Fruit fly (Drosophila melanogaster) whole organism, embryonic: Measurements from ENCODE around the gene Atg6.

ENCODE experiments used
- Asciz ChIP-seq: fragments of 200-800 bp; sonication (Bioruptor generic); optimal IDR thresholded peaks from 2 replicates; lab custom pipeline; 2017; ENCODE audit warnings: missing biosample characterization, mild to moderate bottlenecking, missing genetic modification characterization, missing genetic modification reagents
- C15 ChIP-seq: fragments of 200-800 bp; sonication (Bioruptor generic); IDR thresholded peaks from 3 replicates; pipeline ENCODE4 v1.3.6; 2022; ENCODE audit warnings: missing biosample characterization, missing genetic modification characterization
- CG11247 ChIP-seq: fragments of 200-800 bp; sonication (Bioruptor generic); IDR thresholded peaks from 2 replicates; pipeline ENCODE4 v1.3.6; 2022; ENCODE audit warnings: missing biosample characterization, missing genetic modification characterization
- CG12391 ChIP-seq: fragments of 200-800 bp; sonication (Bioruptor generic); optimal IDR thresholded peaks from 3 replicates; lab custom pipeline; 2018; ENCODE audit warnings: missing biosample characterization, mild to moderate bottlenecking, missing genetic modification characterization, moderate library complexity
- CG13894 ChIP-seq: fragments of 200-800 bp; sonication (Bioruptor generic); optimal IDR thresholded peaks from 3 replicates; lab custom pipeline; 2018; ENCODE audit warnings: missing biosample characterization, mild to moderate bottlenecking, missing genetic modification characterization, moderate library complexity
- CG15479 ChIP-seq: fragments of 200-800 bp; sonication (Bioruptor generic); optimal IDR thresholded peaks from 3 replicates; lab custom pipeline; 2019; ENCODE audit warnings: missing biosample characterization, mild to moderate bottlenecking, missing genetic modification characterization, moderate library complexity
- CG17385 ChIP-seq: fragments of 200-800 bp; sonication (Bioruptor generic); optimal IDR thresholded peaks from 3 replicates; lab custom pipeline; 2018; ENCODE audit warnings: missing biosample characterization, mild to moderate bottlenecking, missing genetic modification characterization
- CG17568 ChIP-seq: fragments of 200-800 bp; sonication (Bioruptor generic); optimal IDR thresholded peaks from 2 replicates; lab custom pipeline; 2018; ENCODE audit warnings: missing biosample characterization, mild to moderate bottlenecking, missing genetic modification characterization, moderate library complexity
- CG18011 ChIP-seq: fragments of 200-800 bp; sonication (Bioruptor generic); optimal IDR thresholded peaks from 2 replicates; lab custom pipeline; 2017; ENCODE audit warnings: missing biosample characterization, missing genetic modification characterization, mild to moderate bottlenecking, moderate library complexity, missing genotype
- CG2116 ChIP-seq: fragments of 200-800 bp; sonication (Bioruptor generic); optimal IDR thresholded peaks from 3 replicates; lab custom pipeline; 2018; ENCODE audit warnings: missing biosample characterization, mild to moderate bottlenecking, missing genetic modification characterization
- CG3065 ChIP-seq: fragments of 200-800 bp; sonication (Bioruptor generic); optimal IDR thresholded peaks from 2 replicates; lab custom pipeline; 2016; ENCODE audit warnings: missing biosample characterization, missing genetic modification characterization
- CG31365 ChIP-seq: fragments of 200-800 bp; sonication (Bioruptor generic); optimal IDR thresholded peaks from 2 replicates; lab custom pipeline; 2018; ENCODE audit warnings: missing biosample characterization, mild to moderate bottlenecking, missing genetic modification characterization
- CG32772 ChIP-seq: fragments of 200-800 bp; sonication (Bioruptor generic); IDR thresholded peaks from 2 replicates; pipeline ENCODE4 v1.3.6; 2022; ENCODE audit warnings: missing biosample characterization, missing genetic modification characterization
- CG6689 ChIP-seq: fragments of 200-800 bp; sonication (Bioruptor generic); IDR thresholded peaks from 2 replicates; pipeline ENCODE4 v1.3.6; 2022; ENCODE audit warnings: missing biosample characterization, missing genetic modification characterization
- CG6791 ChIP-seq: fragments of 200-800 bp; sonication (Bioruptor generic); IDR thresholded peaks from 3 replicates; pipeline ENCODE4 v1.3.6; 2022; ENCODE audit warnings: missing biosample characterization, missing genetic modification characterization; ENCODE audit not compliant: partially characterized antibody
- CG8281 ChIP-seq: fragments of 200-800 bp; sonication (Bioruptor generic); optimal IDR thresholded peaks from 2 replicates; lab custom pipeline; 2018; ENCODE audit warnings: missing biosample characterization, mild to moderate bottlenecking, missing genetic modification characterization, moderate library complexity
- CG8290 ChIP-seq, 3 experiments: fragments of 200-800 bp; sonication (Bioruptor generic); optimal IDR thresholded peaks; 2 replicates each; lab custom pipeline; 2016 to 2019; ENCODE audit warnings: missing biosample characterization in 3 of 3, missing genetic modification characterization in 3 of 3, mild to moderate bottlenecking in 2 of 3, moderate library complexity in 1 of 3
- CG8924 ChIP-seq: fragments of 200-800 bp; optimal IDR thresholded peaks from 3 replicates; lab custom pipeline; 2019; ENCODE audit warnings: missing biosample characterization, mild to moderate bottlenecking, missing genetic modification characterization, moderate library complexity
- CG9609 ChIP-seq: fragments of 200-800 bp; sonication (Bioruptor generic); optimal IDR thresholded peaks from 3 replicates; lab custom pipeline; 2016; ENCODE audit warnings: missing biosample characterization, missing genetic modification characterization
- CoRest ChIP-seq: fragments of 200-800 bp; sonication (Bioruptor generic); optimal IDR thresholded peaks from 3 replicates; lab custom pipeline; 2018; ENCODE audit warnings: missing biosample characterization, mild to moderate bottlenecking, missing genetic modification characterization, moderate library complexity
- D ChIP-seq, 2 experiments: fragments of 200-800 bp in 1 of 2; fragments of >200 bp in 1 of 2; sonication (Bioruptor generic) in 1 of 2; optimal IDR thresholded peaks; 2 replicates in 1 of 2; 3 replicates in 1 of 2; lab custom pipeline; 2017; ENCODE audit warnings: mild to moderate bottlenecking in 1 of 2, missing biosample characterization in 1 of 2, missing genetic modification characterization in 1 of 2, missing genetic modification reagents in 1 of 2
- Doc3 ChIP-seq: fragments of 200-800 bp; sonication (Bioruptor generic); IDR thresholded peaks from 3 replicates; pipeline ENCODE4 v1.3.6; 2022; ENCODE audit warnings: missing biosample characterization, missing genetic modification characterization; ENCODE audit not compliant: partially characterized antibody
- Drgx ChIP-seq: fragments of 200-800 bp; sonication (Bioruptor generic); IDR thresholded peaks from 2 replicates; pipeline ENCODE4 v1.3.6; 2022; ENCODE audit warnings: missing biosample characterization, missing genetic modification characterization
- H15 ChIP-seq: fragments of 200-800 bp; sonication (Bioruptor generic); IDR thresholded peaks from 3 replicates; pipeline ENCODE4 v1.3.6; 2022; ENCODE audit warnings: missing biosample characterization, missing genetic modification characterization
- HLH4C ChIP-seq: fragments of 200-800 bp; sonication (Bioruptor generic); IDR thresholded peaks from 3 replicates; pipeline ENCODE4 v1.3.6; 2022; ENCODE audit warnings: missing biosample characterization, missing genetic modification characterization; ENCODE audit not compliant: partially characterized antibody
- Hr39 ChIP-seq: fragments of >200 bp; optimal IDR thresholded peaks from 2 replicates; lab custom pipeline; 2017
- Lhr ChIP-seq: fragments of 200-800 bp; sonication (Bioruptor generic); optimal IDR thresholded peaks from 3 replicates; lab custom pipeline; 2017; ENCODE audit warnings: mild to moderate bottlenecking, missing biosample characterization, missing genetic modification reagents, missing genetic modification characterization
- Lim3 ChIP-seq: fragments of 200-800 bp; sonication (Bioruptor generic); IDR thresholded peaks from 2 replicates; pipeline ENCODE4 v1.3.6; 2022; ENCODE audit warnings: missing biosample characterization, missing genetic modification characterization
- MESR4 ChIP-seq: fragments of 200-800 bp; sonication (Bioruptor generic); optimal IDR thresholded peaks from 2 replicates; lab custom pipeline; 2018; ENCODE audit warnings: missing biosample characterization, mild to moderate bottlenecking, missing genetic modification characterization, moderate library complexity
- Med ChIP-seq: fragments of 200-800 bp; sonication (Bioruptor generic); peaks from one replicate; lab custom pipeline; 2016; ENCODE audit warnings: missing biosample characterization, missing genetic modification characterization, mild to moderate bottlenecking, inconsistent platforms, moderate library complexity
- Rx ChIP-seq: fragments of 200-800 bp; sonication (Bioruptor generic); IDR thresholded peaks from 2 replicates; pipeline ENCODE4 v1.3.6; 2022; ENCODE audit warnings: missing biosample characterization, missing genetic modification characterization
- TFAM ChIP-seq: fragments of 200-800 bp; sonication (Bioruptor generic); optimal IDR thresholded peaks from 2 replicates; lab custom pipeline; 2017; ENCODE audit warnings: missing biosample characterization, missing genetic modification characterization, inconsistent platforms
- Trl ChIP-seq, 3 experiments: fragments of >200 bp in 2 of 3; fragments of 200-800 bp in 1 of 3; sonication (Bioruptor generic) in 1 of 3; optimal IDR thresholded peaks; 2 replicates in 1 of 3; 3 replicates in 2 of 3; lab custom pipeline; 2016 to 2017; ENCODE audit warnings: missing biosample characterization in 1 of 3, missing genetic modification characterization in 1 of 3
- al ChIP-seq: fragments of 200-800 bp; sonication (Bioruptor generic); IDR thresholded peaks from 2 replicates; pipeline ENCODE4 v1.3.6; 2022; ENCODE audit warnings: missing biosample characterization, missing genetic modification characterization
- amos ChIP-seq: fragments of 200-800 bp; sonication (Bioruptor generic); IDR thresholded peaks from 2 replicates; pipeline ENCODE4 v1.3.6; 2022; ENCODE audit warnings: missing biosample characterization, missing genetic modification characterization; ENCODE audit not compliant: partially characterized antibody
- az2 ChIP-seq: fragments of 200-800 bp; sonication (Bioruptor generic); optimal IDR thresholded peaks from 3 replicates; lab custom pipeline; 2016; ENCODE audit warnings: missing biosample characterization, missing genetic modification characterization
- bowl ChIP-seq: fragments of 200-800 bp; sonication (Bioruptor generic); IDR thresholded peaks from 2 replicates; pipeline ENCODE4 v1.3.6; 2022; ENCODE audit warnings: missing biosample characterization, missing genetic modification characterization
- cg ChIP-seq: fragments of 200-800 bp; sonication (Bioruptor generic); optimal IDR thresholded peaks from 3 replicates; lab custom pipeline; 2019; ENCODE audit warnings: missing biosample characterization, mild to moderate bottlenecking, missing genetic modification characterization, moderate library complexity
- corto ChIP-seq: fragments of 200-800 bp; sonication (Bioruptor generic); optimal IDR thresholded peaks from 2 replicates; lab custom pipeline; 2016; ENCODE audit warnings: missing biosample characterization, mild to moderate bottlenecking, missing genetic modification characterization, moderate library complexity
- crol ChIP-seq: fragments of 200-800 bp; sonication (Bioruptor generic); IDR thresholded peaks from 2 replicates; pipeline ENCODE4 v1.3.6; 2022; ENCODE audit warnings: missing biosample characterization, missing genetic modification characterization
- dm ChIP-seq: fragments of 200-800 bp; sonication (Bioruptor generic); optimal IDR thresholded peaks from 3 replicates; lab custom pipeline; 2016; ENCODE audit warnings: missing biosample characterization, missing genetic modification characterization
- ftz-f1 ChIP-seq: fragments of 200-800 bp; sonication (Bioruptor generic); optimal IDR thresholded peaks from 2 replicates; lab custom pipeline; 2016; ENCODE audit warnings: missing biosample characterization, missing genetic modification characterization
- h ChIP-seq: fragments of >200 bp; optimal IDR thresholded peaks from 2 replicates; lab custom pipeline; 2017
- her ChIP-seq: fragments of 200-800 bp; sonication (Bioruptor generic); optimal IDR thresholded peaks from 2 replicates; lab custom pipeline; 2016; ENCODE audit warnings: missing biosample characterization, missing genetic modification characterization
- nom ChIP-seq: fragments of 200-800 bp; sonication (Bioruptor generic); optimal IDR thresholded peaks from 2 replicates; lab custom pipeline; 2017; ENCODE audit warnings: missing biosample characterization, missing genetic modification characterization, mild to moderate bottlenecking, moderate library complexity, missing genetic modification reagents
- pnt ChIP-seq: fragments of 200-800 bp; sonication (Bioruptor generic); optimal IDR thresholded peaks from 3 replicates; lab custom pipeline; 2016; ENCODE audit warnings: missing biosample characterization, missing genetic modification characterization
- sc ChIP-seq, 3 experiments: fragments of >200 bp in 2 of 3; fragments of 200-800 bp in 1 of 3; sonication (Bioruptor generic) in 1 of 3; optimal IDR thresholded peaks; 2 replicates in 2 of 3; 3 replicates in 1 of 3; lab custom pipeline; 2017; ENCODE audit warnings: mild to moderate bottlenecking in 1 of 3, missing biosample characterization in 1 of 3, missing genetic modification characterization in 1 of 3, missing genetic modification reagents in 1 of 3
- z ChIP-seq: fragments of 200-800 bp; sonication (Bioruptor generic); IDR thresholded peaks from 3 replicates; pipeline ENCODE4 v1.3.6; 2022; ENCODE audit warnings: missing biosample characterization, missing genetic modification characterization

Gene Atg6

dm6 chr3R:24046580-24047225 is 3.9 kb downstream of the Atg6 start (continued):
- peak; percentile 21 for TF ChIP-seq CG12391 (tag; lab: Kevin White, UChicago)
- TF ChIP-seq cg (GFP tag; lab: Kevin White, UChicago) = peak; percentile 79
- TF ChIP-seq CG11247 (GFP tag; lab: Robert Waterston, UW) = no peak
- peak; percentile 65 for TF ChIP-seq ftz-f1 (GFP tag; lab: Kevin White, UChicago)
- TF ChIP-seq dm (GFP tag; lab: Kevin White, UChicago) = no peak
- TF ChIP-seq CG8924 (tag; lab: Kevin White, UChicago) = peak; percentile 6
- peak; percentile 75 for TF ChIP-seq CG17385
- no peak for TF ChIP-seq Rx (GFP tag; lab: Robert Waterston, UW)
- 0 out of 3 replicates have a peak, but pooled peaks have one; percentile 25 for TF ChIP-seq Doc3 (GFP tag; lab: Robert Waterston, UW)
- TF ChIP-seq CG15479 (GFP tag; lab: Kevin White, UChicago) = peak; percentile 86
- 0 out of 2 replicates have a peak, but pooled peaks have one; percentile 15 for TF ChIP-seq Drgx (GFP tag; lab: Robert Waterston, UW)
- TF ChIP-seq CG9609 (GFP tag; lab: Kevin White, UChicago) = no peak
- TF ChIP-seq HLH4C (GFP tag; lab: Robert Waterston, UW) = no peak
- TF ChIP-seq TFAM (GFP tag; lab: Kevin White, UChicago) = no peak
- TF ChIP-seq al = no peak
- peak; percentile 30 for TF ChIP-seq MESR4 (GFP tag; lab: Kevin White, UChicago)
- TF ChIP-seq h = no peak
- TF ChIP-seq bowl (GFP tag; lab: Robert Waterston, UW) = no peak
- peak; percentile 43 for TF ChIP-seq nom (GFP tag; lab: Kevin White, UChicago)
- peak; percentile 88 for TF ChIP-seq crol (GFP tag; lab: Robert Waterston, UW)
- no peak for TF ChIP-seq her (GFP tag; lab: Kevin White, UChicago)
- TF ChIP-seq Lim3 (GFP tag; lab: Robert Waterston, UW) = no peak
- TF ChIP-seq z (GFP tag; lab: Robert Waterston, UW) = 0 out of 3 replicates have a peak, but pooled peaks have one; percentile 18
- TF ChIP-seq CG8281 (tag; lab: Kevin White, UChicago) = no peak
- peak; percentile 87 for TF ChIP-seq CG2116 (GFP tag; lab: Kevin White, UChicago)
- no peak for TF ChIP-seq pnt (GFP tag; lab: Kevin White, UChicago)
- peak; percentile 27 for TF ChIP-seq CG3065 (GFP tag; lab: Kevin White, UChicago)
- TF ChIP-seq CG13894 = no peak
- TF ChIP-seq CG17568 (GFP tag; lab: Kevin White, UChicago) = no peak
- TF ChIP-seq CG18011 (GFP tag; lab: Kevin White, UChicago) = no peak
- TF ChIP-seq Lhr = no peak
- TF ChIP-seq CG32772 (GFP tag; lab: Robert Waterston, UW) = no peak
- TF ChIP-seq C15 = no peak
- no peak for TF ChIP-seq Hr39 (lab: Kevin White, UChicago)
- peak; percentile 22 for TF ChIP-seq D (optimal IDR thresholded peaks at IDR 0.05; lab: Kevin White, UChicago)
- TF ChIP-seq D (GFP tag; optimal IDR thresholded peaks at IDR 0.05; lab: Kevin White, UChicago) = no peak
- no peak for TF ChIP-seq CG8290 (GFP tag; optimal IDR thresholded peaks at IDR 0.05; lab: Kevin White, UChicago)
- TF ChIP-seq CG8290 (tag; optimal IDR thresholded peaks at IDR 0.05; lab: Kevin White, UChicago) = peak in 1 of 2 experiments; percentile 18
- TF ChIP-seq Med = peak; percentile 77
- TF ChIP-seq sc (optimal IDR thresholded peaks at IDR 0.05; lab: Kevin White, UChicago) = no peak
- no peak for TF ChIP-seq sc (GFP tag; optimal IDR thresholded peaks at IDR 0.05; lab: Kevin White, UChicago)
- TF ChIP-seq corto = peak; percentile 37
- TF ChIP-seq CoRest (tag; lab: Kevin White, UChicago) = no peak
- 0 out of 2 replicates have a peak, but pooled peaks have one; percentile 13 for TF ChIP-seq CG6689
- peak; percentile 16; the same call in 1 of the 2 replicates for TF ChIP-seq amos (GFP tag; lab: Robert Waterston, UW)
- TF ChIP-seq CG31365 (tag; lab: Kevin White, UChicago) = peak; percentile 81
- TF ChIP-seq az2 (GFP tag; lab: Kevin White, UChicago) = no peak
- TF ChIP-seq CG6791 (GFP tag; lab: Robert Waterston, UW) = no peak
- no peak for TF ChIP-seq H15 (GFP tag; lab: Robert Waterston, UW)
- peak; percentile 58 to 68 for TF ChIP-seq Trl (optimal IDR thresholded peaks at IDR 0.05; lab: Kevin White, UChicago)
- TF ChIP-seq Trl (GFP tag; optimal IDR thresholded peaks at IDR 0.05; lab: Kevin White, UChicago) = no peak
- no peak for TF ChIP-seq Asciz (GFP tag; lab: Kevin White, UChicago)
